Fruit fly (Drosophila melanogaster): ENCODE measurements around the gene Mayo.

dm6 chr3R:31064653-31065322, 44.2 kb downstream of the Mayo start, which contains the start of gene Sox100B:
- TF ChIP-seq psq (optimal IDR thresholded peaks at IDR 0.05): no peak
- no peak for TF ChIP-seq Myc (optimal IDR thresholded peaks at IDR 0.05)
- no peak for TF ChIP-seq Sin3A (optimal IDR thresholded peaks at IDR 0.05)
- TF ChIP-seq h (optimal IDR thresholded peaks at IDR 0.05): no peak
- no peak for TF ChIP-seq insv (optimal IDR thresholded peaks at IDR 0.05)
- no peak for TF ChIP-seq ttk (optimal IDR thresholded peaks at IDR 0.05)

Measured in Kc167 (cell line).